Fruit fly (Drosophila melanogaster) whole organism, pupa: Measurements from ENCODE around the gene CG9948.

ENCODE experiments used
- CG10348 ChIP-seq: fragments of 200-800 bp; sonication (Bioruptor generic); IDR thresholded peaks from 2 replicates; pipeline ENCODE4 v1.3.6; 2022; ENCODE audit warnings: missing biosample characterization, missing genetic modification characterization
- CG12605 ChIP-seq: fragments of 200-800 bp; sonication (Bioruptor generic); IDR thresholded peaks from 2 replicates; pipeline ENCODE4 v1.3.6; 2022; ENCODE audit warnings: missing biosample characterization, missing genetic modification characterization
- CG13204 ChIP-seq: fragments of 200-800 bp; sonication (Bioruptor generic); optimal IDR thresholded peaks from 2 replicates; lab custom pipeline; 2018; ENCODE audit warnings: missing biosample characterization, mild to moderate bottlenecking, missing genetic modification characterization, moderate library complexity
- CG14655 ChIP-seq: fragments of 200-800 bp; sonication (Bioruptor generic); optimal IDR thresholded peaks from 3 replicates; lab custom pipeline; 2017; ENCODE audit warnings: mild to moderate bottlenecking, missing biosample characterization, missing genetic modification reagents, missing genetic modification characterization
- CG15710 ChIP-seq: fragments of 200-800 bp; sonication (Bioruptor generic); optimal IDR thresholded peaks from 2 replicates; lab custom pipeline; 2018; ENCODE audit warnings: missing biosample characterization, mild to moderate bottlenecking, missing genetic modification characterization, moderate library complexity
- CG17806 ChIP-seq: fragments of 200-800 bp; sonication (Bioruptor generic); optimal IDR thresholded peaks from 2 replicates; lab custom pipeline; 2018; ENCODE audit warnings: missing biosample characterization, mild to moderate bottlenecking, missing genetic modification characterization, moderate library complexity
- CG32121 ChIP-seq: fragments of 200-800 bp; sonication (Bioruptor generic); IDR thresholded peaks from 2 replicates; pipeline ENCODE4 v1.3.6; 2022; ENCODE audit warnings: missing biosample characterization, missing genetic modification characterization
- CG34367 ChIP-seq: fragments of 200-800 bp; sonication (Bioruptor generic); optimal IDR thresholded peaks from 2 replicates; lab custom pipeline; 2018; ENCODE audit warnings: missing biosample characterization, mild to moderate bottlenecking, missing genetic modification characterization
- CG4496 ChIP-seq: fragments of 200-800 bp; sonication (Bioruptor generic); IDR thresholded peaks from 3 replicates; pipeline ENCODE4 v1.3.6; 2022; ENCODE audit warnings: missing biosample characterization, missing genetic modification characterization
- CG8159 ChIP-seq: fragments of 200-800 bp; sonication (Bioruptor generic); optimal IDR thresholded peaks from 3 replicates; lab custom pipeline; 2018; ENCODE audit warnings: missing biosample characterization, mild to moderate bottlenecking, missing genetic modification characterization, moderate library complexity
- CG8301 ChIP-seq: fragments of 200-800 bp; sonication (Bioruptor generic); optimal IDR thresholded peaks from 2 replicates; lab custom pipeline; 2018; ENCODE audit warnings: missing biosample characterization, mild to moderate bottlenecking, missing genetic modification characterization
- CG9948 ChIP-seq: fragments of 200-800 bp; sonication (Bioruptor generic); optimal IDR thresholded peaks from 2 replicates; lab custom pipeline; 2018; ENCODE audit warnings: missing biosample characterization, mild to moderate bottlenecking, missing genetic modification characterization, moderate library complexity
- D1 ChIP-seq: fragments of 200-800 bp; sonication (Bioruptor generic); optimal IDR thresholded peaks from 2 replicates; lab custom pipeline; 2018; ENCODE audit warnings: missing biosample characterization, mild to moderate bottlenecking, missing genetic modification characterization, moderate library complexity
- EcR ChIP-seq: fragments of 200-800 bp; sonication (Bioruptor generic); optimal IDR thresholded peaks from 3 replicates; lab custom pipeline; 2019; ENCODE audit warnings: missing biosample characterization, missing genetic modification characterization, mild to moderate bottlenecking, moderate library complexity, missing genetic modification reagents
- Ets98B ChIP-seq: fragments of 200-800 bp; sonication (Bioruptor generic); IDR thresholded peaks from 2 replicates; pipeline ENCODE4 v1.3.6; 2022; ENCODE audit warnings: missing biosample characterization, missing genetic modification characterization
- Pif1A ChIP-seq: fragments of 200-800 bp; sonication (Bioruptor generic); optimal IDR thresholded peaks from 3 replicates; lab custom pipeline; 2016; ENCODE audit warnings: missing biosample characterization, missing genetic modification characterization
- Pif1B ChIP-seq: fragments of 200-800 bp; sonication (Bioruptor generic); optimal IDR thresholded peaks from 3 replicates; lab custom pipeline; 2016; ENCODE audit warnings: missing biosample characterization, missing genetic modification characterization
- Snoo ChIP-seq: fragments of 200-800 bp; sonication (Bioruptor generic); optimal IDR thresholded peaks from 3 replicates; lab custom pipeline; 2017; ENCODE audit warnings: missing biosample characterization, mild to moderate bottlenecking, missing genetic modification characterization, inconsistent platforms
- fd96Ca ChIP-seq: fragments of 200-800 bp; sonication (Bioruptor generic); IDR thresholded peaks from 3 replicates; pipeline ENCODE4 v1.3.6; 2022; ENCODE audit warnings: missing biosample characterization, missing genetic modification characterization
- gl ChIP-seq: fragments of 200-800 bp; sonication (Bioruptor generic); optimal IDR thresholded peaks from 2 replicates; lab custom pipeline; 2018; ENCODE audit warnings: missing biosample characterization, mild to moderate bottlenecking, missing genetic modification characterization
- rn ChIP-seq: fragments of 200-800 bp; sonication (Bioruptor generic); IDR thresholded peaks from 2 replicates; pipeline ENCODE4 v1.3.6; 2022; ENCODE audit warnings: missing biosample characterization, missing genetic modification characterization

CG9948 gene

dm6 chr3L:6980553-6980952, 24.8 kb downstream of the CG9948 start:
- TF ChIP-seq CG32121 (GFP tag; lab: Robert Waterston, UW) = no peak
- no peak for TF ChIP-seq CG8159 (tag; lab: Kevin White, UChicago)
- TF ChIP-seq CG15710 (tag; lab: Kevin White, UChicago) = no peak
- TF ChIP-seq Pif1A (GFP tag; lab: Kevin White, UChicago) = no peak
- TF ChIP-seq fd96Ca (GFP tag; lab: Robert Waterston, UW) = no peak
- TF ChIP-seq CG14655 (GFP tag; lab: Kevin White, UChicago) = no peak
- no peak for TF ChIP-seq Snoo (tag; lab: Kevin White, UChicago)
- no peak for TF ChIP-seq EcR
- no peak for TF ChIP-seq CG8301 (tag; lab: Kevin White, UChicago)
- no peak for TF ChIP-seq CG17806 (tag; lab: Kevin White, UChicago)
- TF ChIP-seq Ets98B (GFP tag; lab: Robert Waterston, UW) = no peak
- TF ChIP-seq CG4496 (GFP tag; lab: Robert Waterston, UW) = no peak
- TF ChIP-seq CG12605 (GFP tag; lab: Robert Waterston, UW) = no peak
- no peak for TF ChIP-seq CG13204 (GFP tag; lab: Kevin White, UChicago)
- TF ChIP-seq CG10348 (GFP tag; lab: Robert Waterston, UW) = no peak

DNA sequence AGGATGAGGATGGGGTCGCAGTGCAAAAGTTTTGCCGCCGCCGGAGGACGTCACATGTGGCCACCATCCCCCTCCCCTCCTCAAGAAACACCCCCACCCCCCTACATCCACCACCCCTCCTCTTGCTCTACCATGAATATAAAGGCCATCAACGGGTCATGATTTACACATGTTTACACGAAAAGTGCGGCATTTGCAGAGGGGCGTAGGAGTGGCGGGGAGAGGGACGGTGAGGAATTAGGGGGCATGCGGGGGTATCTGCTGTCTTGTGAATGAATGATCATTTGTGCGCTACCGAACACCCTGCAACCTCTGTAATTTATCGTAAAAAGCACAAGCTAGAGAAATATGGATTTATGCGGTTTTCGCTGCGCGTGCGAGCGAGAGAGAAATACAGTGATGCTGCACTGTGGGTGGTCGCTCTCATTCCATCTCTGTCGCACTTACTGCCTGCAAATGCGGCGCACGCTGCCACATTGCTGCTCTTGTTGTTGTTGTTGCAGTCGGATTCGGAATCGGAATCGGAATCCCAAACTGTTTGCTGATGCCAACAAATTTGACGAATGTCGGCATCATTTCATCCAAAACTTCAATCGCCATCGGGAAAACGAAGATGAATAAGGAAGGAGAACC, 25.4 kb downstream of the CG9948 start:
- TF ChIP-seq Pif1A (GFP tag; lab: Kevin White, UChicago) (no peak), CG13204 (GFP tag; lab: Kevin White, UChicago) (peak; percentile 21), CG10348 (GFP tag; lab: Robert Waterston, UW) (no peak), CG32121 (GFP tag; lab: Robert Waterston, UW) (no peak), Ets98B (GFP tag; lab: Robert Waterston, UW) (no peak)

DNA sequence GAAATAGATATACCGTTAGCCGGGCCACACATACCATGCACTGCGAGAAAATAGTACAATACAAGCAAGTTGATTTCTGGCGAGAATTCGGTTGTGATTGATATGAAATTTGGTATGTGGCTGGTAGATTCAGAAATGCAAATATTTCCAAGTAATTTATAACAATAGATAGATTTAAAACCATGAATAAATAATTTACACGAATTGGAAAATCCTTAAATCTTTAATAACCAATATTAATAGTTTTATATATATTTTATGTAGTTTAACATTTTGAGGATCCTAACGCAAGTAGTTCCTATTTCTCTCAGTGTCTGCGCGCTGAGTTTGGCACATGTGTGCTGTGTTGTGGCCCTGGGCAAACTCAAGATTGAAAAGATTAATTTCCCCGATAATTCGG, 26.0 kb downstream of the CG9948 start:
- TF ChIP-seq CG14655 (GFP tag; lab: Kevin White, UChicago) (peak; percentile 14), CG32121 (GFP tag; lab: Robert Waterston, UW) (no peak)

DNA sequence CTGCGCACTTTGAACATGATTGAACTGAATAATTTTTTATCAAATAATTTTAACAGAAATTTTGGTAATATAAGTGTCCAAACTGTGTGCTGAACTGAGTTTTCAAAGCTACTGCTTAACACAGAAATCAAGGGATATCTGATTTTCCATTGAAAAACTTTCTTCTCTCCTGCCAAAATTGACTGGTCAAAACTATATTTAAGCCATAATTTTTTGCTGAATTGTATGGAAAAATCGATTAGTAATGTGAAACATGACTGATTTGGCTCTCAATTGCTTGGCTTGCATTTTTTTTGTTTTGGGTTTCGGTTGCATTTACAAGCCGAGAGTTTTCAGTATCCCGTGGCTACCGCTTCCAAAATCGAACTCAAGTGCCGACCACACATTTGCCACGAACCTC, 28.7 kb downstream of the CG9948 start, which contains the start of the genes CG32388 and CG43439:
TSS of gene CG32388 (minus strand) at position 101 of the 400 bp plus-strand sequence.
TSS of gene CG43439 (minus strand) at position 101 of the 400 bp plus-strand sequence.
- TF ChIP-seq rn (no peak), CG34367 (tag; lab: Kevin White, UChicago) (no peak), Ets98B (GFP tag; lab: Robert Waterston, UW) (no peak), Snoo (tag; lab: Kevin White, UChicago) (no peak), CG32121 (GFP tag; lab: Robert Waterston, UW) (no peak), fd96Ca (GFP tag; lab: Robert Waterston, UW) (no peak), CG9948 (tag; lab: Kevin White, UChicago) (no peak), gl (tag; lab: Kevin White, UChicago) (no peak), CG17806 (tag; lab: Kevin White, UChicago) (no peak), CG4496 (GFP tag; lab: Robert Waterston, UW) (no peak), CG13204 (GFP tag; lab: Kevin White, UChicago) (no peak), Pif1A (GFP tag; lab: Kevin White, UChicago) (no peak), CG15710 (tag; lab: Kevin White, UChicago) (no peak), Pif1B (GFP tag; lab: Kevin White, UChicago) (no peak), D1 (no peak), CG10348 (GFP tag; lab: Robert Waterston, UW) (no peak), CG12605 (GFP tag; lab: Robert Waterston, UW) (no peak)

dm6 chr3L:6988942-6989569, 33.3 kb downstream of the CG9948 start:
- 0 out of 3 replicates have a peak, but pooled peaks have one; percentile 28 for TF ChIP-seq CG4496 (GFP tag; lab: Robert Waterston, UW)
- TF ChIP-seq CG8159 (tag; lab: Kevin White, UChicago) = peak; percentile 91
- peak; percentile 76 for TF ChIP-seq CG15710 (tag; lab: Kevin White, UChicago)
- peak; percentile 81 for TF ChIP-seq CG8301 (tag; lab: Kevin White, UChicago)
- peak; percentile 43 for TF ChIP-seq Pif1A (GFP tag; lab: Kevin White, UChicago)
- TF ChIP-seq CG10348 (GFP tag; lab: Robert Waterston, UW) = 0 out of 2 replicates have a peak, but pooled peaks have one; percentile 6
- peak; percentile 76 for TF ChIP-seq Snoo (tag; lab: Kevin White, UChicago)
- peak; percentile 92 for TF ChIP-seq CG14655 (GFP tag; lab: Kevin White, UChicago)
- 0 out of 2 replicates have a peak, but pooled peaks have one; percentile 19 for TF ChIP-seq rn
- peak; percentile 13 for TF ChIP-seq gl (tag; lab: Kevin White, UChicago)
- peak; percentile 78 for TF ChIP-seq CG32121 (GFP tag; lab: Robert Waterston, UW)
- peak; percentile 63 for TF ChIP-seq CG13204 (GFP tag; lab: Kevin White, UChicago)
- peak; percentile 76 for TF ChIP-seq CG9948 (tag; lab: Kevin White, UChicago)
- peak; percentile 53 for TF ChIP-seq D1
- no peak for TF ChIP-seq CG12605 (GFP tag; lab: Robert Waterston, UW)
- peak; percentile 51 for TF ChIP-seq Pif1B (GFP tag; lab: Kevin White, UChicago)
- TF ChIP-seq CG34367 (tag; lab: Kevin White, UChicago) = peak; percentile 30
- TF ChIP-seq fd96Ca (GFP tag; lab: Robert Waterston, UW) = peak; percentile 63; the same call in 1 of the 3 replicates
- TF ChIP-seq CG17806 (tag; lab: Kevin White, UChicago) = peak; percentile 67
- TF ChIP-seq EcR = no peak
- peak; percentile 57 for TF ChIP-seq Ets98B (GFP tag; lab: Robert Waterston, UW)
